Worm (Caenorhabditis elegans) whole organism, L4 larva: ENCODE data around the gene dhs-12.

Source experiments
- Y105C5A.15 ChIP-seq: fragments of 200-800 bp; sonication (Bioruptor generic); IDR thresholded peaks from 2 replicates; pipeline ENCODE4 v1.3.6; 2022; ENCODE audit warnings: missing genetic modification characterization, missing compliant biosample characterization
- Y75B8A.6 ChIP-seq: fragments of 200-800 bp; sonication (Bioruptor generic); IDR thresholded peaks from 2 replicates; pipeline ENCODE4 v1.3.6; 2022; ENCODE audit warnings: missing genetic modification reagents, missing genetic modification characterization, missing compliant biosample characterization
- ama-1 ChIP-seq: fragments of 150-350 bp; optimal IDR thresholded peaks from 2 replicates; lab custom pipeline; 2014; ENCODE audit warnings: inconsistent platforms, mixed read lengths
- ceh-32 ChIP-seq: sonication (generic microtip); optimal IDR thresholded peaks from 2 replicates; lab custom pipeline; 2016; ENCODE audit warnings: mild to moderate bottlenecking, missing genetic modification characterization, missing compliant biosample characterization; ENCODE audit not compliant: poor library complexity
- jun-1 ChIP-seq: fragments of 150-350 bp; optimal IDR thresholded peaks from 2 replicates; lab custom pipeline; 2014; ENCODE audit warnings: missing biosample characterization, missing genetic modification reagents, missing genetic modification characterization
- madf-5 ChIP-seq, 2 experiments: fragments of 200-800 bp; sonication (Bioruptor generic); IDR thresholded peaks; 2 replicates each; pipeline ENCODE4 v1.3.6; 2022; ENCODE audit warnings: missing compliant biosample characterization in 2 of 2, missing genetic modification characterization in 2 of 2
- mdl-1 ChIP-seq, 2 experiments: fragments of 150-350 bp in 1 of 2; sonication (generic microtip) in 1 of 2; optimal IDR thresholded peaks; 2 replicates each; lab custom pipeline; 2014 to 2017; ENCODE audit warnings: missing biosample characterization in 2 of 2, missing genetic modification characterization in 2 of 2
- tra-1 ChIP-seq: fragments of 200-800 bp; sonication (Bioruptor generic); IDR thresholded peaks from 2 replicates; pipeline ENCODE4 v1.3.6; 2022; ENCODE audit warnings: missing genetic modification reagents, missing genetic modification characterization, missing compliant biosample characterization

ce11 chrIV:10148938-10149337 is 6.7 kb downstream of the dhs-12 start, which contains the start of gene pigs-1:
- TF ChIP-seq madf-5 (GFP tag; IDR thresholded peaks at IDR 0.05; lab: Robert Waterston, UW) (no peak), Y105C5A.15 (GFP tag; lab: Robert Waterston, UW) (no peak), ceh-32 (tag; lab: Kevin White, UChicago) (no peak), mdl-1 (tag; optimal IDR thresholded peaks at IDR 0.05; lab: Kevin White, UChicago) (no peak), jun-1 (tag; lab: Kevin White, UChicago) (no peak), tra-1 (no peak), Y75B8A.6 (GFP tag; lab: Robert Waterston, UW) (no peak), ama-1 (lab: Kevin White, UChicago) (no peak)
